Fruit fly (Drosophila melanogaster) whole organism, embryonic: ENCODE data around the gene cana.
A peak's percentile ranks its signal among the peaks of the same experiment; 100 is the strongest.

Source experiments
- Atf3 ChIP-seq: fragments of 200-800 bp; sonication (Bioruptor generic); optimal IDR thresholded peaks from 3 replicates; lab custom pipeline; 2016; ENCODE audit warnings: missing biosample characterization, missing genetic modification characterization
- CG10959 ChIP-seq: fragments of 200-800 bp; sonication (Bioruptor generic); IDR thresholded peaks from 2 replicates; pipeline ENCODE4 v1.3.6; 2022; ENCODE audit warnings: missing biosample characterization, missing genetic modification characterization
- CG12299 ChIP-seq: fragments of 200-800 bp; sonication (Bioruptor generic); optimal IDR thresholded peaks from 2 replicates; lab custom pipeline; 2018; ENCODE audit warnings: missing biosample characterization, mild to moderate bottlenecking, missing genetic modification characterization
- CG12659 ChIP-seq: fragments of 200-800 bp; sonication (Bioruptor generic); optimal IDR thresholded peaks from 3 replicates; lab custom pipeline; 2017; ENCODE audit warnings: mild to moderate bottlenecking, missing biosample characterization, missing genetic modification reagents, missing genetic modification characterization
- CG13287 ChIP-seq: fragments of 200-800 bp; sonication (Bioruptor generic); IDR thresholded peaks from 2 replicates; pipeline ENCODE4 v1.3.6; 2022; ENCODE audit warnings: missing biosample characterization, missing genetic modification characterization; ENCODE audit not compliant: partially characterized antibody
- CG14667 ChIP-seq: fragments of 200-800 bp; sonication (Bioruptor generic); IDR thresholded peaks from 2 replicates; pipeline ENCODE4 v1.3.6; 2022; ENCODE audit warnings: missing biosample characterization, missing genetic modification characterization
- CG17612 ChIP-seq: fragments of 200-800 bp; sonication (Bioruptor generic); IDR thresholded peaks from 2 replicates; pipeline ENCODE4 v1.3.6; 2022; ENCODE audit warnings: missing biosample characterization, missing genetic modification characterization
- CG18476 ChIP-seq: fragments of 200-800 bp; sonication (Bioruptor generic); optimal IDR thresholded peaks from 2 replicates; lab custom pipeline; 2016; ENCODE audit warnings: missing biosample characterization, mild to moderate bottlenecking, missing genetic modification characterization
- CG3281 ChIP-seq: fragments of 200-800 bp; sonication (Bioruptor generic); optimal IDR thresholded peaks from 3 replicates; lab custom pipeline; 2017; ENCODE audit warnings: missing biosample characterization, mild to moderate bottlenecking, missing genetic modification characterization
- CG33213 ChIP-seq: fragments of 200-800 bp; sonication (Bioruptor generic); optimal IDR thresholded peaks from 3 replicates; lab custom pipeline; 2016; ENCODE audit warnings: missing biosample characterization, missing genetic modification characterization
- CG3847 ChIP-seq: fragments of 200-800 bp; sonication (Bioruptor generic); IDR thresholded peaks from 2 replicates; pipeline ENCODE4 v1.3.6; 2022; ENCODE audit warnings: missing biosample characterization, missing genetic modification characterization
- CG3995 ChIP-seq: fragments of 200-800 bp; sonication (Bioruptor generic); optimal IDR thresholded peaks from 3 replicates; lab custom pipeline; 2016; ENCODE audit warnings: missing biosample characterization, missing genetic modification characterization
- CG4617 ChIP-seq: fragments of 200-800 bp; sonication (Bioruptor generic); optimal IDR thresholded peaks from 3 replicates; lab custom pipeline; 2016; ENCODE audit warnings: missing biosample characterization, missing genetic modification characterization, borderline replicate concordance
- CG5180 ChIP-seq: fragments of 200-800 bp; sonication (Bioruptor generic); optimal IDR thresholded peaks from 3 replicates; lab custom pipeline; 2017; ENCODE audit warnings: missing biosample characterization, missing genetic modification characterization, mild to moderate bottlenecking, moderate library complexity, missing genetic modification reagents
- CG5245 ChIP-seq: fragments of 200-800 bp; sonication (Bioruptor generic); optimal IDR thresholded peaks from 3 replicates; lab custom pipeline; 2016; ENCODE audit warnings: missing biosample characterization, missing genetic modification characterization
- CG8388 ChIP-seq: fragments of 200-800 bp; sonication (Bioruptor generic); optimal IDR thresholded peaks from 2 replicates; lab custom pipeline; 2019; ENCODE audit warnings: missing biosample characterization, mild to moderate bottlenecking, missing genetic modification characterization, moderate library complexity
- CG8478 ChIP-seq: fragments of >200 bp; optimal IDR thresholded peaks from 2 replicates; lab custom pipeline; 2018
- CG9437 ChIP-seq: fragments of 200-800 bp; sonication (Bioruptor generic); optimal IDR thresholded peaks from 2 replicates; lab custom pipeline; 2018; ENCODE audit warnings: missing biosample characterization, mild to moderate bottlenecking, missing genetic modification characterization
- CG9932 ChIP-seq: fragments of 200-800 bp; sonication (Bioruptor generic); IDR thresholded peaks from 2 replicates; pipeline ENCODE4 v1.3.6; 2022; ENCODE audit warnings: missing biosample characterization, missing genetic modification characterization
- CoRest ChIP-seq: fragments of 200-800 bp; sonication (Bioruptor generic); optimal IDR thresholded peaks from 3 replicates; lab custom pipeline; 2018; ENCODE audit warnings: missing biosample characterization, mild to moderate bottlenecking, missing genetic modification characterization, moderate library complexity
- D19A ChIP-seq: fragments of 200-800 bp; optimal IDR thresholded peaks from 3 replicates; lab custom pipeline; 2019; ENCODE audit warnings: missing biosample characterization, mild to moderate bottlenecking, missing genetic modification characterization, moderate library complexity
- Deaf1 ChIP-seq: fragments of 200-800 bp; optimal IDR thresholded peaks from 3 replicates; lab custom pipeline; 2019; ENCODE audit warnings: missing biosample characterization, mild to moderate bottlenecking, missing genetic modification characterization, moderate library complexity
- Lhr ChIP-seq: fragments of 200-800 bp; sonication (Bioruptor generic); optimal IDR thresholded peaks from 3 replicates; lab custom pipeline; 2017; ENCODE audit warnings: mild to moderate bottlenecking, missing biosample characterization, missing genetic modification reagents, missing genetic modification characterization
- Meics ChIP-seq: fragments of 200-800 bp; sonication (Bioruptor generic); optimal IDR thresholded peaks from 2 replicates; lab custom pipeline; 2017; ENCODE audit warnings: missing biosample characterization, mild to moderate bottlenecking, missing genetic modification characterization
- Nf-YA ChIP-seq: fragments of 200-800 bp; sonication (Bioruptor generic); IDR thresholded peaks from 2 replicates; pipeline ENCODE4 v1.3.6; 2022; ENCODE audit warnings: missing biosample characterization, missing genetic modification characterization
- Nf-YB ChIP-seq: fragments of 200-800 bp; sonication (Bioruptor generic); optimal IDR thresholded peaks from 3 replicates; lab custom pipeline; 2019; ENCODE audit warnings: missing biosample characterization, mild to moderate bottlenecking, missing genetic modification characterization, moderate library complexity
- Oli ChIP-seq: fragments of 200-800 bp; sonication (Bioruptor generic); optimal IDR thresholded peaks from 2 replicates; lab custom pipeline; 2018; ENCODE audit warnings: missing biosample characterization, mild to moderate bottlenecking, missing genetic modification characterization, moderate library complexity
- Opbp ChIP-seq: fragments of 200-800 bp; sonication (Bioruptor generic); IDR thresholded peaks from 3 replicates; pipeline ENCODE4 v1.3.6; 2022; ENCODE audit warnings: missing biosample characterization, missing genetic modification characterization; ENCODE audit not compliant: partially characterized antibody
- Ravus ChIP-seq: fragments of 200-800 bp; sonication (Bioruptor generic); IDR thresholded peaks from 2 replicates; pipeline ENCODE4 v1.3.6; 2022; ENCODE audit warnings: missing biosample characterization, missing genetic modification characterization
- Sin3A ChIP-seq: fragments of >200 bp; optimal IDR thresholded peaks from 2 replicates; lab custom pipeline; 2018
- Stat92E ChIP-seq, 3 experiments: fragments of >200 bp in 2 of 3; fragments of 200-800 bp in 1 of 3; sonication (Bioruptor generic) in 1 of 3; optimal IDR thresholded peaks; 2 replicates each; lab custom pipeline; 2017 to 2019; ENCODE audit warnings: missing biosample characterization in 3 of 3, missing genetic modification characterization in 3 of 3, mild to moderate bottlenecking in 1 of 3, moderate library complexity in 1 of 3
- Vsx1 ChIP-seq: fragments of 200-800 bp; sonication (Bioruptor generic); optimal IDR thresholded peaks from 2 replicates; lab custom pipeline; 2017; ENCODE audit warnings: missing biosample characterization, mild to moderate bottlenecking, missing genetic modification characterization, missing genetic modification reagents
- ab ChIP-seq: fragments of 200-800 bp; sonication (Bioruptor generic); optimal IDR thresholded peaks from 2 replicates; lab custom pipeline; 2016; ENCODE audit warnings: missing biosample characterization, missing genetic modification characterization
- ase ChIP-seq: fragments of 200-800 bp; sonication (Bioruptor generic); IDR thresholded peaks from 3 replicates; pipeline ENCODE4 v1.3.6; 2022; ENCODE audit warnings: missing biosample characterization, missing genetic modification characterization
- cas ChIP-seq: fragments of 200-800 bp; sonication (Bioruptor generic); IDR thresholded peaks from 2 replicates; pipeline ENCODE4 v1.3.6; 2022; ENCODE audit warnings: missing biosample characterization, missing genetic modification characterization
- croc ChIP-seq: fragments of 200-800 bp; sonication (Bioruptor generic); conservative IDR thresholded peaks from 3 replicates; pipeline ENCODE4 v1.3.6; 2022; ENCODE audit warnings: missing biosample characterization, missing genetic modification characterization
- fd102C ChIP-seq: fragments of 200-800 bp; sonication (Bioruptor generic); optimal IDR thresholded peaks from 2 replicates; lab custom pipeline; 2018; ENCODE audit warnings: missing biosample characterization, mild to moderate bottlenecking, missing genetic modification characterization, moderate library complexity
- fd96Cb ChIP-seq: fragments of 200-800 bp; sonication (Bioruptor generic); optimal IDR thresholded peaks from 2 replicates; lab custom pipeline; 2018; ENCODE audit warnings: missing biosample characterization, mild to moderate bottlenecking, missing genetic modification characterization, moderate library complexity
- fru ChIP-seq: fragments of >200 bp; optimal IDR thresholded peaks from 2 replicates; lab custom pipeline; 2017
- gce ChIP-seq: fragments of 200-800 bp; sonication (Bioruptor generic); IDR thresholded peaks from 3 replicates; pipeline ENCODE4 v1.3.6; 2022; ENCODE audit warnings: missing biosample characterization, missing genetic modification characterization
- ham ChIP-seq: fragments of 200-800 bp; sonication (Bioruptor generic); IDR thresholded peaks from 2 replicates; pipeline ENCODE4 v1.3.6; 2022; ENCODE audit warnings: missing biosample characterization, missing genetic modification characterization
- hth ChIP-seq: fragments of >200 bp; optimal IDR thresholded peaks from 2 replicates; lab custom pipeline; 2017; ENCODE audit warnings: inconsistent platforms
- jigr1 ChIP-seq: fragments of 200-800 bp; sonication (Bioruptor generic); IDR thresholded peaks from 3 replicates; pipeline ENCODE4 v1.3.6; 2022; ENCODE audit warnings: missing biosample characterization, missing genetic modification characterization
- kni ChIP-seq: fragments of 200-800 bp; sonication (Bioruptor generic); optimal IDR thresholded peaks from 3 replicates; lab custom pipeline; 2017; ENCODE audit warnings: mild to moderate bottlenecking, missing biosample characterization, missing genetic modification reagents, missing genetic modification characterization
- pnt ChIP-seq: fragments of 200-800 bp; sonication (Bioruptor generic); optimal IDR thresholded peaks from 3 replicates; lab custom pipeline; 2016; ENCODE audit warnings: missing biosample characterization, missing genetic modification characterization
- prd ChIP-seq, 3 experiments: fragments of >200 bp in 2 of 3; fragments of 200-800 bp in 1 of 3; sonication (Bioruptor generic) in 1 of 3; optimal IDR thresholded peaks in 2 of 3; IDR thresholded peaks in 1 of 3; 2 replicates in 2 of 3; 3 replicates in 1 of 3; pipeline versions ENCODE4 v1.3.6 to Lab custom; 2017 to 2022; ENCODE audit warnings: missing biosample characterization in 1 of 3, missing genetic modification characterization in 1 of 3
- psq ChIP-seq: fragments of 200-800 bp; sonication (Bioruptor generic); optimal IDR thresholded peaks from 2 replicates; lab custom pipeline; 2017; ENCODE audit warnings: missing biosample characterization, missing genetic modification characterization
- pzg ChIP-seq: fragments of 200-800 bp; sonication (Bioruptor generic); optimal IDR thresholded peaks from 3 replicates; lab custom pipeline; 2018; ENCODE audit warnings: missing biosample characterization, mild to moderate bottlenecking, missing genetic modification characterization, moderate library complexity
- sd ChIP-seq: fragments of 200-800 bp; sonication (Bioruptor generic); optimal IDR thresholded peaks from 3 replicates; lab custom pipeline; 2018; ENCODE audit warnings: missing biosample characterization, mild to moderate bottlenecking, missing genetic modification characterization, moderate library complexity
- tx ChIP-seq: fragments of 200-800 bp; sonication (Bioruptor generic); optimal IDR thresholded peaks from 2 replicates; lab custom pipeline; 2016; ENCODE audit warnings: missing biosample characterization, missing genetic modification characterization

cana gene

dm6 chr2L:11268933-11269631 is 498 bp upstream of the cana start, which contains the start of gene cmet (continued):
- peak; percentile 75 for TF ChIP-seq CG9932
- TF ChIP-seq Oli: peak; percentile 31
- TF ChIP-seq Lhr (GFP tag; lab: Kevin White, UChicago): peak; percentile 9
- no peak for TF ChIP-seq gce (GFP tag; lab: Robert Waterston, UW)
- peak; percentile 63 for TF ChIP-seq Atf3 (GFP tag; lab: Kevin White, UChicago)
- peak; percentile 5 for TF ChIP-seq CG5245 (GFP tag; lab: Kevin White, UChicago)
- peak; percentile 46 for TF ChIP-seq CG3847
- no peak for TF ChIP-seq kni (GFP tag; lab: Kevin White, UChicago)
- peak; percentile 3 for TF ChIP-seq CG4617 (GFP tag; lab: Kevin White, UChicago)
- no peak for TF ChIP-seq CG12299 (tag; lab: Kevin White, UChicago)
- no peak for TF ChIP-seq prd (optimal IDR thresholded peaks at IDR 0.05; lab: Kevin White, UChicago)
- TF ChIP-seq prd (GFP tag; IDR thresholded peaks at IDR 0.05; lab: Robert Waterston, UW): peak; percentile 67
- TF ChIP-seq ase (GFP tag; lab: Robert Waterston, UW): peak; percentile 33; the same call in 1 of the 3 replicates
- TF ChIP-seq CG9437 (GFP tag; lab: Kevin White, UChicago): peak; percentile 68
- no peak for TF ChIP-seq CG8478 (lab: Kevin White, UChicago)
- no peak for TF ChIP-seq fru (lab: Kevin White, UChicago)
- TF ChIP-seq sd (tag; lab: Kevin White, UChicago): no peak
- no peak for TF ChIP-seq CG10959 (GFP tag; lab: Robert Waterston, UW)
- TF ChIP-seq CG13287 (GFP tag; lab: Robert Waterston, UW): peak; percentile 85
- peak; percentile 13 for TF ChIP-seq CG3995 (GFP tag; lab: Kevin White, UChicago)
- TF ChIP-seq Nf-YA: no peak
- TF ChIP-seq CG5180 (GFP tag; lab: Kevin White, UChicago): no peak
- TF ChIP-seq jigr1 (GFP tag; lab: Robert Waterston, UW): no peak
- TF ChIP-seq Meics: peak; percentile 13
- no peak for TF ChIP-seq Nf-YB
- no peak for TF ChIP-seq hth
- peak; percentile 94 for TF ChIP-seq Opbp
- peak; percentile 41 for TF ChIP-seq fd96Cb
- TF ChIP-seq CG33213 (GFP tag; lab: Kevin White, UChicago): peak; percentile 72
- no peak for TF ChIP-seq fd102C (GFP tag; lab: Kevin White, UChicago)
- peak; percentile 74 for TF ChIP-seq CoRest
- TF ChIP-seq Deaf1 (tag; lab: Kevin White, UChicago): no peak
- TF ChIP-seq CG12659 (GFP tag; lab: Kevin White, UChicago): peak; percentile 69
- no peak for TF ChIP-seq Ravus
- TF ChIP-seq Sin3A (lab: Kevin White, UChicago): no peak
- TF ChIP-seq ab (GFP tag; lab: Kevin White, UChicago): peak; percentile 41
- peak; percentile 60 for TF ChIP-seq tx (GFP tag; lab: Kevin White, UChicago)
- TF ChIP-seq psq: no peak
- peak; percentile 23; the same call in 1 of the 2 replicates for TF ChIP-seq cas (GFP tag; lab: Robert Waterston, UW)
- no peak for TF ChIP-seq Vsx1 (GFP tag; lab: Kevin White, UChicago)
- no peak for TF ChIP-seq CG14667 (GFP tag; lab: Robert Waterston, UW)
- no peak for TF ChIP-seq CG17612 (GFP tag; lab: Robert Waterston, UW)
- TF ChIP-seq ham (GFP tag; lab: Robert Waterston, UW): no peak
- peak; percentile 88 for TF ChIP-seq pzg (GFP tag; lab: Kevin White, UChicago)
- TF ChIP-seq pnt: peak; percentile 60
- no peak for TF ChIP-seq CG8388 (GFP tag; lab: Kevin White, UChicago)
- TF ChIP-seq croc (GFP tag; lab: Robert Waterston, UW): no peak
- TF ChIP-seq D19A (tag; lab: Kevin White, UChicago): no peak
- peak in 1 of 3 experiments; percentile 9 for TF ChIP-seq Stat92E (GFP tag; optimal IDR thresholded peaks at IDR 0.05; lab: Kevin White, UChicago)
- peak; percentile 15 for TF ChIP-seq CG18476 (GFP tag; lab: Kevin White, UChicago)
- no peak for TF ChIP-seq CG3281 (GFP tag; lab: Kevin White, UChicago)
